Fruit fly (Drosophila melanogaster): ENCODE measurements around the gene BBS5.

dm6 chr3R:4773097-4773496 is 43.0 kb upstream of the BBS5 start, which contains the start of gene CG44098:
- TF ChIP-seq CG8478 (optimal IDR thresholded peaks at IDR 0.05) (no peak), CTCF (optimal IDR thresholded peaks at IDR 0.05) (no peak)
